Fruit fly (Drosophila melanogaster): ENCODE measurements around the gene Ref1.

The Ref1 gene

dm6 chr3R:7075712-7076183 is 4.4 kb downstream of the Ref1 start (continued):
- TF ChIP-seq Dek (tag; optimal IDR thresholded peaks at IDR 0.05) (peak; percentile 88), CG3838 (GFP tag; optimal IDR thresholded peaks at IDR 0.05) (peak; percentile 66), PHDP (tag; optimal IDR thresholded peaks at IDR 0.05) (peak; percentile 90), CG14860 (GFP tag; IDR thresholded peaks at IDR 0.05; ENCODE audit: partially characterized antibody) (no peak), Dbx (GFP tag; IDR thresholded peaks at IDR 0.05) (no peak), nau (GFP tag; optimal IDR thresholded peaks at IDR 0.05) (peak; percentile 85), lilli (GFP tag; optimal IDR thresholded peaks at IDR 0.05) (peak; percentile 94), Rx (GFP tag; IDR thresholded peaks at IDR 0.05) (no peak), CG7963 (GFP tag; IDR thresholded peaks at IDR 0.05; ENCODE audit: partially characterized antibody) (no peak), HLH3B (GFP tag; IDR thresholded peaks at IDR 0.05) (no peak), lbe (GFP tag; optimal IDR thresholded peaks at IDR 0.05) (peak; percentile 91), MTF-1 (GFP tag; optimal IDR thresholded peaks at IDR 0.05; ENCODE audit: borderline replicate concordance) (peak; percentile 70), CG13287 (GFP tag; IDR thresholded peaks at IDR 0.05; ENCODE audit: partially characterized antibody) (no peak), Blimp-1 (GFP tag; optimal IDR thresholded peaks at IDR 0.05) (peak; percentile 88), CG11723 (GFP tag; optimal IDR thresholded peaks at IDR 0.05) (peak; percentile 85), grn (GFP tag; optimal IDR thresholded peaks at IDR 0.05) (peak; percentile 93), CG13424 (tag; optimal IDR thresholded peaks at IDR 0.05) (peak; percentile 88), CG13296 (GFP tag; optimal IDR thresholded peaks at IDR 0.05) (peak; percentile 88), CG7987 (GFP tag; optimal IDR thresholded peaks at IDR 0.05) (peak; percentile 77), H15 (GFP tag; IDR thresholded peaks at IDR 0.05) (no peak), CG3281 (GFP tag; optimal IDR thresholded peaks at IDR 0.05) (peak; percentile 89), BtbVII (GFP tag; optimal IDR thresholded peaks at IDR 0.05) (peak; percentile 91), ab (GFP tag; optimal IDR thresholded peaks at IDR 0.05) (peak; percentile 71), CG1233 (GFP tag; optimal IDR thresholded peaks at IDR 0.05) (peak; percentile 86), Ada2b (GFP tag; IDR thresholded peaks at IDR 0.05) (no peak), CG2129 (GFP tag; IDR thresholded peaks at IDR 0.05; ENCODE audit: partially characterized antibody) (no peak), fd102C (GFP tag; optimal IDR thresholded peaks at IDR 0.05) (peak; percentile 38), hth (optimal IDR thresholded peaks at IDR 0.05) (no peak), da (GFP tag; optimal IDR thresholded peaks at IDR 0.05) (peak; percentile 76), slp2 (GFP tag; optimal IDR thresholded peaks at IDR 0.05) (peak; percentile 91), Myb (GFP tag; optimal IDR thresholded peaks at IDR 0.05) (peak; percentile 68), disco-r (GFP tag; optimal IDR thresholded peaks at IDR 0.05) (peak; percentile 58), CG11696 (GFP tag; IDR thresholded peaks at IDR 0.05) (no peak), nmo (GFP tag; optimal IDR thresholded peaks at IDR 0.05) (peak; percentile 91), pros (GFP tag; optimal IDR thresholded peaks at IDR 0.05) (no peak), CG2889 (GFP tag; IDR thresholded peaks at IDR 0.05) (no peak), CG7372 (GFP tag; IDR thresholded peaks at IDR 0.05) (no peak), bsh (GFP tag; optimal IDR thresholded peaks at IDR 0.05) (peak; percentile 63 to 93), NfI (GFP tag; optimal IDR thresholded peaks at IDR 0.05) (peak; percentile 89), scrt (GFP tag; optimal IDR thresholded peaks at IDR 0.05) (peak; percentile 83), stwl (tag; optimal IDR thresholded peaks at IDR 0.05) (peak; percentile 34), prd (optimal IDR thresholded peaks at IDR 0.05) (no peak), prd (GFP tag; IDR thresholded peaks at IDR 0.05) (no peak), CG8359 (GFP tag; optimal IDR thresholded peaks at IDR 0.05; ENCODE audit: borderline replicate concordance) (peak; percentile 84), CG3995 (GFP tag; optimal IDR thresholded peaks at IDR 0.05) (peak; percentile 70), CG8281 (tag; optimal IDR thresholded peaks at IDR 0.05) (peak; percentile 65), Usf (GFP tag; optimal IDR thresholded peaks at IDR 0.05) (peak; percentile 71), esg (GFP tag; conservative IDR thresholded peaks at IDR 0.05) (no peak), luna (GFP tag; optimal IDR thresholded peaks at IDR 0.05) (peak; percentile 74), rib (GFP tag; IDR thresholded peaks at IDR 0.05) (no peak)

Data from whole organism, embryonic.